Worm (Caenorhabditis elegans): ENCODE results near the gene AH9.6.

The AH9.6 gene

ce11 chrX:2242568-2243185 lies 25.3 kb downstream of the AH9.6 start, which contains the start of gene rpl-11.2:
rpl-11.2 (minus strand) TSS chrX:2242618.
- TF ChIP-seq ztf-11 (tag; optimal IDR thresholded peaks at IDR 0.05) = peak; percentile 76
- no peak for TF ChIP-seq ceh-43 (GFP tag; optimal IDR thresholded peaks at IDR 0.05)
- TF ChIP-seq pha-4 (tag; optimal IDR thresholded peaks at IDR 0.05) = peak; percentile 97
- TF ChIP-seq zip-8 (tag; optimal IDR thresholded peaks at IDR 0.05) = no peak
- TF ChIP-seq elt-3 (tag; optimal IDR thresholded peaks at IDR 0.05) = no peak
- peak; percentile 93 for TF ChIP-seq unc-62 (GFP tag; optimal IDR thresholded peaks at IDR 0.05)
- peak; percentile 26 for TF ChIP-seq nhr-12 (tag; optimal IDR thresholded peaks at IDR 0.05)
- TF ChIP-seq unc-39 (tag; optimal IDR thresholded peaks at IDR 0.05) = no peak
- peak; percentile 75 for TF ChIP-seq ces-1 (GFP tag; optimal IDR thresholded peaks at IDR 0.05)
- peak; percentile 70 for TF ChIP-seq nhr-2 (tag; optimal IDR thresholded peaks at IDR 0.05)
- peak; percentile 90 for TF ChIP-seq ceh-39 (tag; optimal IDR thresholded peaks at IDR 0.05)
- TF ChIP-seq mep-1 (tag; optimal IDR thresholded peaks at IDR 0.05) = peak; percentile 99
- peak; percentile 99 for TF ChIP-seq lsy-2 (tag; optimal IDR thresholded peaks at IDR 0.05)
- TF ChIP-seq nhr-237 (tag; optimal IDR thresholded peaks at IDR 0.05) = peak; percentile 89
- peak; percentile 61 for TF ChIP-seq unc-120 (tag; optimal IDR thresholded peaks at IDR 0.05; ENCODE audit: poor library complexity, severe bottlenecking)
- peak; percentile 77 for TF ChIP-seq sptf-1 (tag; optimal IDR thresholded peaks at IDR 0.05)
- peak; percentile 31 for TF ChIP-seq lin-32 (GFP tag; optimal IDR thresholded peaks at IDR 0.05)
- TF ChIP-seq lin-13 (tag; optimal IDR thresholded peaks at IDR 0.05) = peak; percentile 92
- TF ChIP-seq mls-2 (tag; optimal IDR thresholded peaks at IDR 0.05) = no peak
- TF ChIP-seq tbx-8 (GFP tag; optimal IDR thresholded peaks at IDR 0.05) = no peak
- peak; percentile 48 for TF ChIP-seq M03D4.4 (tag; optimal IDR thresholded peaks at IDR 0.05)
- TF ChIP-seq ham-2 (GFP tag; optimal IDR thresholded peaks at IDR 0.05) = no peak
- TF ChIP-seq cnd-1 (tag; optimal IDR thresholded peaks at IDR 0.05) = peak; percentile 68
- TF ChIP-seq hlh-1 (tag; optimal IDR thresholded peaks at IDR 0.05) = peak; percentile 83
- peak; percentile 31 for TF ChIP-seq elt-1 (tag; optimal IDR thresholded peaks at IDR 0.05; ENCODE audit: borderline replicate concordance, insufficient read depth)
- TF ChIP-seq drap-1 (GFP tag; optimal IDR thresholded peaks at IDR 0.05) = peak; percentile 8

ce11 chrX:2241147-2241798 lies 26.7 kb downstream of the AH9.6 start:
- TF ChIP-seq unc-39 (tag; optimal IDR thresholded peaks at IDR 0.05) (no peak), ceh-39 (tag; optimal IDR thresholded peaks at IDR 0.05) (no peak), elt-3 (tag; optimal IDR thresholded peaks at IDR 0.05) (no peak), cnd-1 (tag; optimal IDR thresholded peaks at IDR 0.05) (no peak), elt-1 (tag; optimal IDR thresholded peaks at IDR 0.05; ENCODE audit: borderline replicate concordance, insufficient read depth) (no peak), unc-120 (tag; optimal IDR thresholded peaks at IDR 0.05; ENCODE audit: poor library complexity, severe bottlenecking) (no peak), flh-1 (GFP tag; optimal IDR thresholded peaks at IDR 0.05) (no peak), nhr-76 (tag; optimal IDR thresholded peaks at IDR 0.05) (no peak), zip-8 (tag; optimal IDR thresholded peaks at IDR 0.05) (no peak), pha-4 (tag; optimal IDR thresholded peaks at IDR 0.05) (no peak), sptf-1 (tag; optimal IDR thresholded peaks at IDR 0.05) (no peak), lin-13 (tag; optimal IDR thresholded peaks at IDR 0.05) (no peak), drap-1 (GFP tag; optimal IDR thresholded peaks at IDR 0.05) (no peak), nhr-28 (tag; optimal IDR thresholded peaks at IDR 0.05) (no peak)

- TF ChIP-seq elt-3 (tag; optimal IDR thresholded peaks at IDR 0.05) = no peak
- TF ChIP-seq unc-39 (tag; optimal IDR thresholded peaks at IDR 0.05) = no peak
- TF ChIP-seq ceh-39 (tag; optimal IDR thresholded peaks at IDR 0.05) = peak; percentile 87
- no peak for TF ChIP-seq sptf-1 (tag; optimal IDR thresholded peaks at IDR 0.05)
- no peak for TF ChIP-seq ceh-43 (GFP tag; optimal IDR thresholded peaks at IDR 0.05)
- TF ChIP-seq bed-3 (GFP tag; optimal IDR thresholded peaks at IDR 0.05) = no peak
- TF ChIP-seq sem-2 (GFP tag; optimal IDR thresholded peaks at IDR 0.05) = no peak
- TF ChIP-seq flh-1 (GFP tag; optimal IDR thresholded peaks at IDR 0.05) = no peak
- TF ChIP-seq drap-1 (GFP tag; optimal IDR thresholded peaks at IDR 0.05) = peak; percentile 25
- peak; percentile 12 for TF ChIP-seq cnd-1 (tag; optimal IDR thresholded peaks at IDR 0.05)
- peak; percentile 31 for TF ChIP-seq unc-120 (tag; optimal IDR thresholded peaks at IDR 0.05; ENCODE audit: poor library complexity, severe bottlenecking)
- TF ChIP-seq tbx-8 (GFP tag; optimal IDR thresholded peaks at IDR 0.05) = no peak
- TF ChIP-seq hlh-1 (tag; optimal IDR thresholded peaks at IDR 0.05) = peak; percentile 60
- no peak for TF ChIP-seq blmp-1 (tag; optimal IDR thresholded peaks at IDR 0.05)
- TF ChIP-seq nhr-2 (tag; optimal IDR thresholded peaks at IDR 0.05) = peak; percentile 10
- TF ChIP-seq nhr-237 (tag; optimal IDR thresholded peaks at IDR 0.05) = peak; percentile 79
- peak; percentile 56 for TF ChIP-seq unc-62 (GFP tag; optimal IDR thresholded peaks at IDR 0.05)
- peak; percentile 45 for TF ChIP-seq mls-2 (tag; optimal IDR thresholded peaks at IDR 0.05)
- TF ChIP-seq ces-1 (GFP tag; optimal IDR thresholded peaks at IDR 0.05) = peak; percentile 65
- TF ChIP-seq M03D4.4 (tag; optimal IDR thresholded peaks at IDR 0.05) = no peak
- TF ChIP-seq pha-4 (tag; optimal IDR thresholded peaks at IDR 0.05) = peak; percentile 78
- no peak for TF ChIP-seq ztf-11 (tag; optimal IDR thresholded peaks at IDR 0.05)
- no peak for TF ChIP-seq zip-8 (tag; optimal IDR thresholded peaks at IDR 0.05)
- no peak for TF ChIP-seq nhr-12 (tag; optimal IDR thresholded peaks at IDR 0.05)
- peak; percentile 64 for TF ChIP-seq lin-32 (GFP tag; optimal IDR thresholded peaks at IDR 0.05)
- TF ChIP-seq ceh-83 (GFP tag; optimal IDR thresholded peaks at IDR 0.05) = no peak
- TF ChIP-seq snpc-4 (tag; optimal IDR thresholded peaks at IDR 0.05) = no peak
- no peak for TF ChIP-seq lin-13 (tag; optimal IDR thresholded peaks at IDR 0.05)
- no peak for TF ChIP-seq nhr-76 (tag; optimal IDR thresholded peaks at IDR 0.05)
- TF ChIP-seq mep-1 (tag; optimal IDR thresholded peaks at IDR 0.05) = peak; percentile 76
- TF ChIP-seq elt-1 (tag; optimal IDR thresholded peaks at IDR 0.05; ENCODE audit: borderline replicate concordance, insufficient read depth) = no peak
- TF ChIP-seq lsy-2 (tag; optimal IDR thresholded peaks at IDR 0.05) = peak; percentile 88
- TF ChIP-seq ham-2 (GFP tag; optimal IDR thresholded peaks at IDR 0.05) = peak; percentile 10
- no peak for TF ChIP-seq mab-5 (tag; optimal IDR thresholded peaks at IDR 0.05)
- TF ChIP-seq nhr-28 (tag; optimal IDR thresholded peaks at IDR 0.05) = no peak
These were observed 30.4 kb downstream of the AH9.6 start, which contains the start of gene vha-15 for ce11 chrX:2237438-2237961. vha-15 (plus strand) TSS chrX:2237911.
